Fruit fly (Drosophila melanogaster) whole organism, embryonic: ENCODE data around the gene Tbcd.

Experiments used
- CG10959 ChIP-seq: fragments of 200-800 bp; sonication (Bioruptor generic); IDR thresholded peaks from 2 replicates; pipeline ENCODE4 v1.3.6; 2022; ENCODE audit warnings: missing biosample characterization, missing genetic modification characterization
- CG11085 ChIP-seq: fragments of 200-800 bp; sonication (Bioruptor generic); IDR thresholded peaks from 2 replicates; pipeline ENCODE4 v1.3.6; 2022; ENCODE audit warnings: missing biosample characterization, missing genetic modification characterization
- CG12104 ChIP-seq: fragments of 200-800 bp; sonication (Bioruptor generic); optimal IDR thresholded peaks from 3 replicates; lab custom pipeline; 2016; ENCODE audit warnings: missing biosample characterization, missing genetic modification characterization
- CG12155 ChIP-seq: fragments of 200-800 bp; sonication (Bioruptor generic); optimal IDR thresholded peaks from 3 replicates; lab custom pipeline; 2016; ENCODE audit warnings: missing biosample characterization, missing genetic modification characterization
- CG12299 ChIP-seq: fragments of 200-800 bp; sonication (Bioruptor generic); optimal IDR thresholded peaks from 2 replicates; lab custom pipeline; 2018; ENCODE audit warnings: missing biosample characterization, mild to moderate bottlenecking, missing genetic modification characterization
- CG13296 ChIP-seq: fragments of 200-800 bp; sonication (Bioruptor generic); optimal IDR thresholded peaks from 3 replicates; lab custom pipeline; 2018; ENCODE audit warnings: missing biosample characterization, mild to moderate bottlenecking, missing genetic modification characterization
- CG15073 ChIP-seq: fragments of 200-800 bp; sonication (Bioruptor generic); optimal IDR thresholded peaks from 2 replicates; lab custom pipeline; 2016; ENCODE audit warnings: missing biosample characterization, missing genetic modification characterization
- CG1529 ChIP-seq: fragments of 200-800 bp; sonication (Bioruptor generic); optimal IDR thresholded peaks from 3 replicates; lab custom pipeline; 2018; ENCODE audit warnings: missing biosample characterization, missing genetic modification characterization
- CG3838 ChIP-seq: fragments of 200-800 bp; sonication (Bioruptor generic); optimal IDR thresholded peaks from 3 replicates; lab custom pipeline; 2016; ENCODE audit warnings: missing biosample characterization, missing genetic modification characterization
- CG42726 ChIP-seq: fragments of 200-800 bp; sonication (Bioruptor generic); IDR thresholded peaks from 2 replicates; pipeline ENCODE4 v1.3.6; 2022; ENCODE audit warnings: missing biosample characterization, missing genetic modification characterization; ENCODE audit not compliant: partially characterized antibody
- CG4820 ChIP-seq: fragments of 200-800 bp; sonication (Bioruptor generic); optimal IDR thresholded peaks from 3 replicates; lab custom pipeline; 2016; ENCODE audit warnings: missing biosample characterization, missing genetic modification characterization
- CG6654 ChIP-seq: fragments of 200-800 bp; sonication (Bioruptor generic); optimal IDR thresholded peaks from 2 replicates; lab custom pipeline; 2017; ENCODE audit warnings: missing biosample characterization, mild to moderate bottlenecking, missing genetic modification characterization
- CG6854 ChIP-seq: fragments of 200-800 bp; sonication (Bioruptor generic); optimal IDR thresholded peaks from 3 replicates; lab custom pipeline; 2017; ENCODE audit warnings: missing biosample characterization, mild to moderate bottlenecking, missing genetic modification characterization
- CG8281 ChIP-seq: fragments of 200-800 bp; sonication (Bioruptor generic); optimal IDR thresholded peaks from 2 replicates; lab custom pipeline; 2018; ENCODE audit warnings: missing biosample characterization, mild to moderate bottlenecking, missing genetic modification characterization, moderate library complexity
- CG9727 ChIP-seq: fragments of 200-800 bp; sonication (Bioruptor generic); optimal IDR thresholded peaks from 3 replicates; lab custom pipeline; 2017; ENCODE audit warnings: missing biosample characterization, mild to moderate bottlenecking, missing genetic modification characterization
- CG9932 ChIP-seq: fragments of 200-800 bp; sonication (Bioruptor generic); IDR thresholded peaks from 2 replicates; pipeline ENCODE4 v1.3.6; 2022; ENCODE audit warnings: missing biosample characterization, missing genetic modification characterization
- CHES-1-like ChIP-seq: fragments of 200-800 bp; sonication (Bioruptor generic); optimal IDR thresholded peaks from 2 replicates; lab custom pipeline; 2016; ENCODE audit warnings: missing biosample characterization, missing genetic modification characterization
- ERR ChIP-seq: fragments of 200-800 bp; sonication (Bioruptor generic); optimal IDR thresholded peaks from 2 replicates; lab custom pipeline; 2016; ENCODE audit warnings: missing biosample characterization, missing genetic modification characterization
- Elba2 ChIP-seq: fragments of 200-800 bp; sonication (Bioruptor generic); optimal IDR thresholded peaks from 3 replicates; lab custom pipeline; 2016; ENCODE audit warnings: missing biosample characterization, missing genetic modification characterization
- Fer3 ChIP-seq: fragments of 200-800 bp; sonication (Bioruptor generic); optimal IDR thresholded peaks from 2 replicates; lab custom pipeline; 2018; ENCODE audit warnings: missing biosample characterization, mild to moderate bottlenecking, missing genetic modification characterization, moderate library complexity
- H15 ChIP-seq: fragments of 200-800 bp; sonication (Bioruptor generic); IDR thresholded peaks from 3 replicates; pipeline ENCODE4 v1.3.6; 2022; ENCODE audit warnings: missing biosample characterization, missing genetic modification characterization
- Jarid2 ChIP-seq: fragments of 200-800 bp; sonication (Bioruptor generic); optimal IDR thresholded peaks from 3 replicates; lab custom pipeline; 2017; ENCODE audit warnings: mild to moderate bottlenecking, missing biosample characterization, missing genetic modification reagents, missing genetic modification characterization
- Kr ChIP-seq: fragments of 200-800 bp; sonication (Bioruptor generic); optimal IDR thresholded peaks from 2 replicates; lab custom pipeline; 2017; ENCODE audit warnings: missing biosample characterization, mild to moderate bottlenecking, missing genetic modification characterization
- MBD-R2 ChIP-seq: fragments of 200-800 bp; sonication (Bioruptor generic); IDR thresholded peaks from 2 replicates; pipeline ENCODE4 v1.3.6; 2022; ENCODE audit warnings: missing biosample characterization, missing genetic modification characterization
- Meics ChIP-seq: fragments of 200-800 bp; sonication (Bioruptor generic); optimal IDR thresholded peaks from 2 replicates; lab custom pipeline; 2017; ENCODE audit warnings: missing biosample characterization, mild to moderate bottlenecking, missing genetic modification characterization
- Myb ChIP-seq: fragments of 200-800 bp; sonication (Bioruptor generic); optimal IDR thresholded peaks from 2 replicates; lab custom pipeline; 2016; ENCODE audit warnings: missing biosample characterization, missing genetic modification characterization
- NFAT ChIP-seq: fragments of 200-800 bp; sonication (Bioruptor generic); IDR thresholded peaks from 2 replicates; pipeline ENCODE4 v1.3.6; 2022; ENCODE audit warnings: missing biosample characterization, missing genetic modification characterization
- Oaz ChIP-seq: fragments of 200-800 bp; sonication (Bioruptor generic); IDR thresholded peaks from 2 replicates; pipeline ENCODE4 v1.3.6; 2022; ENCODE audit warnings: missing biosample characterization, missing genetic modification characterization
- Stat92E ChIP-seq, 3 experiments: fragments of >200 bp in 2 of 3; fragments of 200-800 bp in 1 of 3; sonication (Bioruptor generic) in 1 of 3; optimal IDR thresholded peaks; 2 replicates each; lab custom pipeline; 2017 to 2019; ENCODE audit warnings: missing biosample characterization in 3 of 3, missing genetic modification characterization in 3 of 3, mild to moderate bottlenecking in 1 of 3, moderate library complexity in 1 of 3
- ac ChIP-seq: fragments of 200-800 bp; sonication (Bioruptor generic); optimal IDR thresholded peaks from 3 replicates; lab custom pipeline; 2017; ENCODE audit warnings: missing biosample characterization, mild to moderate bottlenecking, missing genetic modification characterization
- amos ChIP-seq: fragments of 200-800 bp; sonication (Bioruptor generic); IDR thresholded peaks from 2 replicates; pipeline ENCODE4 v1.3.6; 2022; ENCODE audit warnings: missing biosample characterization, missing genetic modification characterization; ENCODE audit not compliant: partially characterized antibody
- ase ChIP-seq: fragments of 200-800 bp; sonication (Bioruptor generic); IDR thresholded peaks from 3 replicates; pipeline ENCODE4 v1.3.6; 2022; ENCODE audit warnings: missing biosample characterization, missing genetic modification characterization
- cas ChIP-seq: fragments of 200-800 bp; sonication (Bioruptor generic); IDR thresholded peaks from 2 replicates; pipeline ENCODE4 v1.3.6; 2022; ENCODE audit warnings: missing biosample characterization, missing genetic modification characterization
- crc ChIP-seq: fragments of 200-800 bp; sonication (Bioruptor generic); optimal IDR thresholded peaks from 2 replicates; lab custom pipeline; 2016; ENCODE audit warnings: missing biosample characterization, missing genetic modification characterization
- crp ChIP-seq, 2 experiments: fragments of 200-800 bp; sonication (Bioruptor generic); optimal IDR thresholded peaks; 2 replicates in 1 of 2; 3 replicates in 1 of 2; lab custom pipeline; 2017; ENCODE audit warnings: missing biosample characterization in 2 of 2, missing genetic modification characterization in 2 of 2, mild to moderate bottlenecking in 1 of 2, moderate library complexity in 1 of 2
- dan ChIP-seq: fragments of 200-800 bp; sonication (Bioruptor generic); IDR thresholded peaks from 2 replicates; pipeline ENCODE4 v1.3.6; 2022; ENCODE audit warnings: missing biosample characterization, missing genetic modification characterization
- danr ChIP-seq: fragments of 200-800 bp; sonication (Bioruptor generic); IDR thresholded peaks from 2 replicates; pipeline ENCODE4 v1.3.6; 2022; ENCODE audit warnings: missing biosample characterization, missing genetic modification characterization
- disco-r ChIP-seq: fragments of 200-800 bp; sonication (Bioruptor generic); optimal IDR thresholded peaks from 2 replicates; lab custom pipeline; 2016; ENCODE audit warnings: missing biosample characterization, missing genetic modification characterization
- dysf ChIP-seq: fragments of 200-800 bp; sonication (Bioruptor generic); IDR thresholded peaks from 3 replicates; pipeline ENCODE4 v1.3.6; 2022; ENCODE audit warnings: missing biosample characterization, missing genetic modification characterization
- fd3F ChIP-seq: fragments of 200-800 bp; sonication (Bioruptor generic); optimal IDR thresholded peaks from 2 replicates; lab custom pipeline; 2018; ENCODE audit warnings: missing biosample characterization, mild to moderate bottlenecking, missing genetic modification characterization, moderate library complexity
- grau ChIP-seq: fragments of 200-800 bp; optimal IDR thresholded peaks from 3 replicates; lab custom pipeline; 2019; ENCODE audit warnings: missing biosample characterization, mild to moderate bottlenecking, missing genetic modification characterization, moderate library complexity
- lbe ChIP-seq: fragments of 200-800 bp; sonication (Bioruptor generic); optimal IDR thresholded peaks from 2 replicates; lab custom pipeline; 2016; ENCODE audit warnings: missing biosample characterization, mild to moderate bottlenecking, missing genetic modification characterization
- lilli ChIP-seq: fragments of 200-800 bp; sonication (Bioruptor generic); optimal IDR thresholded peaks from 3 replicates; lab custom pipeline; 2016; ENCODE audit warnings: missing biosample characterization, missing genetic modification characterization
- pan ChIP-seq, 4 experiments: fragments of >200 bp in 3 of 4; fragments of 200-800 bp in 1 of 4; sonication (Bioruptor generic) in 1 of 4; optimal IDR thresholded peaks in 3 of 4; IDR thresholded peaks in 1 of 4; 2 replicates each; pipeline versions ENCODE4 v1.3.6 to Lab custom; 2017 to 2022; ENCODE audit warnings: missing biosample characterization in 2 of 4, missing genetic modification characterization in 2 of 4, mixed read lengths in 1 of 4
- pnt ChIP-seq: fragments of 200-800 bp; sonication (Bioruptor generic); optimal IDR thresholded peaks from 3 replicates; lab custom pipeline; 2016; ENCODE audit warnings: missing biosample characterization, missing genetic modification characterization
- pros ChIP-seq: fragments of 200-800 bp; sonication (Bioruptor generic); optimal IDR thresholded peaks from 3 replicates; lab custom pipeline; 2019; ENCODE audit warnings: missing biosample characterization, mild to moderate bottlenecking, missing genetic modification characterization, moderate library complexity
- pzg ChIP-seq: fragments of 200-800 bp; sonication (Bioruptor generic); optimal IDR thresholded peaks from 3 replicates; lab custom pipeline; 2018; ENCODE audit warnings: missing biosample characterization, mild to moderate bottlenecking, missing genetic modification characterization, moderate library complexity
- sisA ChIP-seq: fragments of 200-800 bp; sonication (Bioruptor generic); IDR thresholded peaks from 2 replicates; pipeline ENCODE4 v1.3.6; 2022; ENCODE audit warnings: missing biosample characterization, missing genetic modification characterization
- tin ChIP-seq: fragments of 200-800 bp; sonication (Bioruptor generic); optimal IDR thresholded peaks from 3 replicates; lab custom pipeline; 2016; ENCODE audit warnings: missing biosample characterization, missing genetic modification characterization
- unc-4 ChIP-seq: fragments of 200-800 bp; sonication (Bioruptor generic); IDR thresholded peaks from 2 replicates; pipeline ENCODE4 v1.3.6; 2022; ENCODE audit warnings: missing biosample characterization, missing genetic modification characterization; ENCODE audit not compliant: partially characterized antibody

Tbcd gene

dm6 chr2L:2182735-2183340 is 35.5 kb downstream of the Tbcd start (continued):
- TF ChIP-seq CG15073, result no peak
- TF ChIP-seq disco-r, result no peak
- TF ChIP-seq Kr (GFP tag; lab: Kevin White, UChicago), result no peak
- TF ChIP-seq pros (GFP tag; lab: Kevin White, UChicago), result no peak
- TF ChIP-seq fd3F (GFP tag; lab: Kevin White, UChicago), result no peak
- TF ChIP-seq CG13296 (GFP tag; lab: Kevin White, UChicago), result no peak
- peak; percentile 69 for TF ChIP-seq tin (GFP tag; lab: Kevin White, UChicago)
- no peak for TF ChIP-seq CG12104 (GFP tag; lab: Kevin White, UChicago)
- TF ChIP-seq danr (GFP tag; lab: Robert Waterston, UW), result no peak
- peak; percentile 89 for TF ChIP-seq dan (GFP tag; lab: Robert Waterston, UW)
- peak; percentile 64 for TF ChIP-seq CG4820
- peak in 1 of 2 experiments; percentile 18 for TF ChIP-seq crp (GFP tag; optimal IDR thresholded peaks at IDR 0.05; lab: Kevin White, UChicago)
- no peak for TF ChIP-seq pan (optimal IDR thresholded peaks at IDR 0.05; lab: Kevin White, UChicago)
- peak in 1 of 2 experiments; percentile 16 for TF ChIP-seq pan (GFP tag; optimal IDR thresholded peaks at IDR 0.05 in 1 of 2, IDR thresholded peaks at IDR 0.05 in 1 of 2)
- no peak for TF ChIP-seq CG6854 (GFP tag; lab: Kevin White, UChicago)
- peak; percentile 41 for TF ChIP-seq CG12155 (GFP tag; lab: Kevin White, UChicago)
- TF ChIP-seq pzg (GFP tag; lab: Kevin White, UChicago), result no peak
- TF ChIP-seq ase (GFP tag; lab: Robert Waterston, UW), result no peak; the same call in 2 of the 3 replicates
- no peak for TF ChIP-seq CG8281 (tag; lab: Kevin White, UChicago)
- TF ChIP-seq CG10959 (GFP tag; lab: Robert Waterston, UW), result peak; percentile 95
- TF ChIP-seq CG9932, result no peak
- TF ChIP-seq CG12299, result no peak
- peak; percentile 92 for TF ChIP-seq ac (GFP tag; lab: Kevin White, UChicago)
- peak; percentile 72 for TF ChIP-seq pnt (GFP tag; lab: Kevin White, UChicago)
- peak; percentile 47 for TF ChIP-seq CG1529 (GFP tag; lab: Kevin White, UChicago)
- TF ChIP-seq CHES-1-like (GFP tag; lab: Kevin White, UChicago), result peak; percentile 67
- TF ChIP-seq CG9727 (GFP tag; lab: Kevin White, UChicago), result peak; percentile 92
- peak; percentile 56 for TF ChIP-seq Elba2 (GFP tag; lab: Kevin White, UChicago)
- peak in 1 of 3 experiments; percentile 94 for TF ChIP-seq Stat92E (GFP tag; optimal IDR thresholded peaks at IDR 0.05; lab: Kevin White, UChicago)
- no peak for TF ChIP-seq crc (GFP tag; lab: Kevin White, UChicago)
- TF ChIP-seq ERR (GFP tag; lab: Kevin White, UChicago), result no peak
- no peak for TF ChIP-seq MBD-R2 (GFP tag; lab: Robert Waterston, UW)
- TF ChIP-seq cas (GFP tag; lab: Robert Waterston, UW), result no peak
- TF ChIP-seq dysf (GFP tag; lab: Robert Waterston, UW), result no peak; the same call in 2 of the 3 replicates
- TF ChIP-seq Myb (GFP tag; lab: Kevin White, UChicago), result peak; percentile 12
- peak; percentile 10 for TF ChIP-seq CG6654 (GFP tag; lab: Kevin White, UChicago)
- no peak for TF ChIP-seq Oaz (GFP tag; lab: Robert Waterston, UW)
- TF ChIP-seq unc-4 (GFP tag; lab: Robert Waterston, UW), result no peak
- no peak for TF ChIP-seq NFAT (GFP tag; lab: Robert Waterston, UW)
- TF ChIP-seq CG3838 (GFP tag; lab: Kevin White, UChicago), result no peak
- no peak for TF ChIP-seq lbe (GFP tag; lab: Kevin White, UChicago)
- no peak for TF ChIP-seq CG11085 (GFP tag; lab: Robert Waterston, UW)
- no peak for TF ChIP-seq amos (GFP tag; lab: Robert Waterston, UW)
- no peak for TF ChIP-seq Meics (GFP tag; lab: Kevin White, UChicago)
- TF ChIP-seq H15, result 0 out of 3 replicates have a peak, but pooled peaks have one; percentile 26
- TF ChIP-seq CG42726, result no peak
- peak; percentile 47 for TF ChIP-seq lilli (GFP tag; lab: Kevin White, UChicago)
- peak; percentile 59 for TF ChIP-seq sisA (GFP tag; lab: Robert Waterston, UW)
- TF ChIP-seq Fer3 (tag; lab: Kevin White, UChicago), result no peak
- peak; percentile 62 for TF ChIP-seq grau
- no peak for TF ChIP-seq Jarid2 (GFP tag; lab: Kevin White, UChicago)
